Fruit fly (Drosophila melanogaster): ENCODE results near the gene CG13127.
A peak's percentile ranks its signal among the peaks of the same experiment; 100 is the strongest.

The CG13127 gene

dm6 chr2L:10057236-10057635 lies 30.8 kb downstream of the CG13127 start (continued):
- peak; percentile 93 for TF ChIP-seq dac (GFP tag; optimal IDR thresholded peaks at IDR 0.05)
- peak; percentile 94 for TF ChIP-seq fd59A (GFP tag; optimal IDR thresholded peaks at IDR 0.05)
- TF ChIP-seq CG8632 (GFP tag; optimal IDR thresholded peaks at IDR 0.05): peak; percentile 95
- TF ChIP-seq cyc (GFP tag; optimal IDR thresholded peaks at IDR 0.05): peak; percentile 98
- TF ChIP-seq CG11762 (GFP tag; optimal IDR thresholded peaks at IDR 0.05; ENCODE audit: insufficient read depth): peak; percentile 89
- peak; percentile 94 for TF ChIP-seq CG1621 (tag; optimal IDR thresholded peaks at IDR 0.05)
- TF ChIP-seq CG34406 (GFP tag; optimal IDR thresholded peaks at IDR 0.05): peak; percentile 96
- TF ChIP-seq Lpt (GFP tag; optimal IDR thresholded peaks at IDR 0.05): peak; percentile 96
- peak; percentile 98 for TF ChIP-seq Met (GFP tag; optimal IDR thresholded peaks at IDR 0.05)
- TF ChIP-seq acj6 (GFP tag; optimal IDR thresholded peaks at IDR 0.05): peak; percentile 98
- TF ChIP-seq dsx (GFP tag; optimal IDR thresholded peaks at IDR 0.05; ENCODE audit: poor library complexity, severe bottlenecking): peak; percentile 91

- TF ChIP-seq Smox (GFP tag; optimal IDR thresholded peaks at IDR 0.05) (no peak), CG31627 (GFP tag; optimal IDR thresholded peaks at IDR 0.05) (no peak), ss (GFP tag; optimal IDR thresholded peaks at IDR 0.05) (no peak), CG6808 (GFP tag; optimal IDR thresholded peaks at IDR 0.05) (no peak), CG7368 (GFP tag; optimal IDR thresholded peaks at IDR 0.05) (no peak), CG6163 (GFP tag; IDR thresholded peaks at IDR 0.05) (no peak)
These were observed 34.0 kb downstream of the CG13127 start, which contains the start of gene Spn31A for dm6 chr2L:10060516-10060915. Gene Spn31A (plus strand): TSS chr2L:10060816.

dm6 chr2L:10061276-10061675 lies 34.8 kb downstream of the CG13127 start:
- peak; percentile 23 for TF ChIP-seq svp (GFP tag)
- no peak for TF ChIP-seq CG16779 (tag; optimal IDR thresholded peaks at IDR 0.05)
- TF ChIP-seq CG10631 (GFP tag; optimal IDR thresholded peaks at IDR 0.05): no peak
- TF ChIP-seq ss (GFP tag; optimal IDR thresholded peaks at IDR 0.05): no peak
- 0 out of 3 replicates have a peak, but pooled peaks have one; percentile 37 for TF ChIP-seq eg (GFP tag; IDR thresholded peaks at IDR 0.05)
- no peak for TF ChIP-seq CG1621 (tag; optimal IDR thresholded peaks at IDR 0.05)
- TF ChIP-seq Blimp-1 (GFP tag; optimal IDR thresholded peaks at IDR 0.05): no peak
- TF ChIP-seq fd85E (GFP tag; optimal IDR thresholded peaks at IDR 0.05): no peak
- TF ChIP-seq Sox102F (GFP tag; optimal IDR thresholded peaks at IDR 0.05): no peak
- TF ChIP-seq Hr4 (GFP tag; optimal IDR thresholded peaks at IDR 0.05): peak; percentile 6
- TF ChIP-seq CG32006 (GFP tag; optimal IDR thresholded peaks at IDR 0.05): peak; percentile 14
- no peak for TF ChIP-seq achi (GFP tag; optimal IDR thresholded peaks at IDR 0.05)
- no peak for TF ChIP-seq salr (GFP tag; optimal IDR thresholded peaks at IDR 0.05)
- TF ChIP-seq topi (GFP tag; optimal IDR thresholded peaks at IDR 0.05): no peak
- no peak for TF ChIP-seq Lpt (GFP tag; optimal IDR thresholded peaks at IDR 0.05)

dm6 chr2L:10064754-10065153 lies 38.3 kb downstream of the CG13127 start:
- TF ChIP-seq CG7368 (GFP tag; optimal IDR thresholded peaks at IDR 0.05) (no peak), cyc (GFP tag; optimal IDR thresholded peaks at IDR 0.05) (no peak), CG8119 (GFP tag; IDR thresholded peaks at IDR 0.05) (no peak), Gug (GFP tag; IDR thresholded peaks at IDR 0.05) (no peak), CG8632 (GFP tag; optimal IDR thresholded peaks at IDR 0.05) (no peak), CG4318 (GFP tag; optimal IDR thresholded peaks at IDR 0.05) (no peak), Ets96B (tag; optimal IDR thresholded peaks at IDR 0.05) (no peak), acj6 (GFP tag; optimal IDR thresholded peaks at IDR 0.05) (no peak), CG8319 (GFP tag; optimal IDR thresholded peaks at IDR 0.05) (no peak), Hr4 (GFP tag; optimal IDR thresholded peaks at IDR 0.05) (no peak), fd59A (GFP tag; optimal IDR thresholded peaks at IDR 0.05) (no peak), Hr38 (GFP tag; optimal IDR thresholded peaks at IDR 0.05) (no peak), Lpt (GFP tag; optimal IDR thresholded peaks at IDR 0.05) (no peak), CG15336 (GFP tag; IDR thresholded peaks at IDR 0.05) (no peak), CG9139 (GFP tag; optimal IDR thresholded peaks at IDR 0.05) (no peak)

Data from whole organism, prepupa.